Worm (Caenorhabditis elegans) whole organism, young adult: Measurements from ENCODE around the gene F31F7.2.

ENCODE experiments used
- B0035.1 ChIP-seq: sonication (generic microtip); optimal IDR thresholded peaks from 2 replicates; lab custom pipeline; 2016; ENCODE audit warnings: missing genetic modification characterization, mild to moderate bottlenecking, missing compliant biosample characterization, missing genotype, missing genetic modification reagents
- D2030.7 ChIP-seq: fragments of 200-800 bp; sonication (Bioruptor generic); IDR thresholded peaks from 2 replicates; pipeline ENCODE4 v1.3.6; 2022; ENCODE audit warnings: missing genetic modification reagents, missing genetic modification characterization, missing compliant biosample characterization
- F10E7.11 ChIP-seq: sonication (generic microtip); optimal IDR thresholded peaks from 2 replicates; lab custom pipeline; 2017; ENCODE audit warnings: mild to moderate bottlenecking, missing genetic modification characterization, moderate library complexity, missing compliant biosample characterization
- F33H1.4 ChIP-seq: fragments of 200-800 bp; sonication (Bioruptor generic); IDR thresholded peaks from 2 replicates; pipeline ENCODE4 v1.3.6; 2022; ENCODE audit warnings: missing genetic modification reagents, missing genetic modification characterization, missing compliant biosample characterization
- F39B2.1 ChIP-seq: fragments of 200-800 bp; sonication (Bioruptor generic); IDR thresholded peaks from 2 replicates; pipeline ENCODE4 v1.3.6; 2022; ENCODE audit warnings: missing genetic modification reagents, missing genetic modification characterization, missing compliant biosample characterization
- F49E8.2 ChIP-seq: sonication (generic microtip); optimal IDR thresholded peaks from 3 replicates; lab custom pipeline; 2017; ENCODE audit warnings: missing genetic modification characterization, mild to moderate bottlenecking, missing compliant biosample characterization, antibody characterized with exemption, moderate library complexity; ENCODE audit not compliant: insufficient read depth
- F55B11.4 ChIP-seq: sonication (generic microtip); optimal IDR thresholded peaks from 2 replicates; lab custom pipeline; 2016; ENCODE audit warnings: missing compliant biosample characterization, missing genetic modification characterization, borderline replicate concordance; ENCODE audit not compliant: insufficient read depth
- T26A5.8 ChIP-seq: sonication (generic microtip); optimal IDR thresholded peaks from 2 replicates; lab custom pipeline; 2016; ENCODE audit warnings: missing genetic modification characterization, missing compliant biosample characterization
- Y53F4B.3 ChIP-seq: fragments of 200-800 bp; sonication (Bioruptor generic); IDR thresholded peaks from 2 replicates; pipeline ENCODE4 v1.3.6; 2022; ENCODE audit warnings: missing genetic modification reagents, missing genetic modification characterization, missing compliant biosample characterization
- Y56A3A.18 ChIP-seq: fragments of 200-800 bp; sonication (Bioruptor generic); IDR thresholded peaks from 2 replicates; pipeline ENCODE4 v1.3.6; 2022; ENCODE audit warnings: missing genetic modification reagents, missing genetic modification characterization, missing compliant biosample characterization
- Y79H2A.3 ChIP-seq: fragments of 200-800 bp; sonication (Bioruptor generic); conservative IDR thresholded peaks from 2 replicates; pipeline ENCODE4 v1.3.6; 2022; ENCODE audit warnings: missing genetic modification reagents, missing genetic modification characterization, missing compliant biosample characterization
- akir-1 ChIP-seq: fragments of 200-800 bp; sonication (Bioruptor generic); optimal IDR thresholded peaks from 2 replicates; lab custom pipeline; 2018; ENCODE audit warnings: mild to moderate bottlenecking, missing genetic modification characterization, moderate library complexity, missing compliant biosample characterization
- ama-1 ChIP-seq, 3 experiments: fragments of 150-350 bp in 1 of 3; sonication (generic microtip) in 2 of 3; optimal IDR thresholded peaks; 2 replicates each; lab custom pipeline; 2014 to 2018; ENCODE audit warnings: missing biosample characterization in 2 of 3, missing genetic modification characterization in 2 of 3, missing genetic modification reagents in 2 of 3
- attf-5 ChIP-seq: fragments of 200-800 bp; sonication (Bioruptor generic); optimal IDR thresholded peaks from 2 replicates; lab custom pipeline; 2018; ENCODE audit warnings: mild to moderate bottlenecking, missing genetic modification characterization, missing compliant biosample characterization
- ccch-3 ChIP-seq: fragments of 200-800 bp; sonication (Bioruptor generic); optimal IDR thresholded peaks from 2 replicates; lab custom pipeline; 2018; ENCODE audit warnings: mild to moderate bottlenecking, missing genetic modification characterization, missing compliant biosample characterization
- cebp-2 ChIP-seq: fragments of 200-800 bp; sonication (Bioruptor generic); IDR thresholded peaks from 2 replicates; pipeline ENCODE4 v1.3.6; 2022; ENCODE audit warnings: missing genetic modification characterization, missing compliant biosample characterization
- ceh-100 ChIP-seq: fragments of 200-800 bp; sonication (Bioruptor generic); IDR thresholded peaks from 2 replicates; pipeline ENCODE4 v1.3.6; 2022; ENCODE audit warnings: missing genetic modification reagents, missing genetic modification characterization, missing compliant biosample characterization
- ceh-27 ChIP-seq: fragments of 200-800 bp; sonication (Bioruptor generic); optimal IDR thresholded peaks from 2 replicates; lab custom pipeline; 2018; ENCODE audit warnings: mild to moderate bottlenecking, missing genetic modification characterization, moderate library complexity, missing compliant biosample characterization
- ceh-58 ChIP-seq: fragments of 200-800 bp; sonication (Bioruptor generic); IDR thresholded peaks from 2 replicates; pipeline ENCODE4 v1.3.6; 2022; ENCODE audit warnings: missing genetic modification characterization, missing compliant biosample characterization
- ceh-79 ChIP-seq: sonication (generic microtip); optimal IDR thresholded peaks from 2 replicates; lab custom pipeline; 2017; ENCODE audit warnings: mild to moderate bottlenecking, missing genetic modification characterization, missing compliant biosample characterization
- die-1 ChIP-seq: sonication (generic microtip); optimal IDR thresholded peaks from 2 replicates; lab custom pipeline; 2016; ENCODE audit warnings: missing genotype, mild to moderate bottlenecking, missing genetic modification characterization, missing compliant biosample characterization
- dox-1 ChIP-seq: fragments of 200-800 bp; sonication (Bioruptor generic); IDR thresholded peaks from 2 replicates; pipeline ENCODE4 v1.3.6; 2022; ENCODE audit warnings: missing genetic modification reagents, missing genetic modification characterization, missing compliant biosample characterization
- dpl-1 ChIP-seq: fragments of 150-350 bp; optimal IDR thresholded peaks from 2 replicates; lab custom pipeline; 2014; ENCODE audit warnings: missing biosample characterization, missing genetic modification reagents, missing genetic modification characterization
- efl-1 ChIP-seq: fragments of 150-350 bp; optimal IDR thresholded peaks from 2 replicates; lab custom pipeline; 2014; ENCODE audit warnings: missing biosample characterization, missing genetic modification reagents, missing genetic modification characterization
- egl-44 ChIP-seq: fragments of 200-800 bp; sonication (Bioruptor generic); IDR thresholded peaks from 2 replicates; pipeline ENCODE4 v1.3.6; 2022; ENCODE audit warnings: missing genetic modification reagents, missing genetic modification characterization, missing compliant biosample characterization
- egrh-3 ChIP-seq: fragments of 200-800 bp; sonication (Bioruptor generic); IDR thresholded peaks from 2 replicates; pipeline ENCODE4 v1.3.6; 2022; ENCODE audit warnings: missing genetic modification reagents, missing genetic modification characterization, missing compliant biosample characterization
- hlh-26 ChIP-seq: fragments of 200-800 bp; sonication (Bioruptor generic); conservative IDR thresholded peaks from 2 replicates; pipeline ENCODE4 v1.3.6; 2022; ENCODE audit warnings: missing genetic modification reagents, missing genetic modification characterization, missing compliant biosample characterization
- hmg-20 ChIP-seq: fragments of 200-800 bp; sonication (Bioruptor generic); IDR thresholded peaks from 2 replicates; pipeline ENCODE4 v1.3.6; 2022; ENCODE audit warnings: missing genetic modification reagents, missing genetic modification characterization, missing compliant biosample characterization
- let-526 ChIP-seq: fragments of 200-800 bp; sonication (Bioruptor generic); IDR thresholded peaks from 2 replicates; pipeline ENCODE4 v1.3.6; 2022; ENCODE audit warnings: missing genetic modification reagents, missing genetic modification characterization, missing compliant biosample characterization
- lin-35 ChIP-seq, 3 experiments: fragments of 150-350 bp in 2 of 3; sonication (generic microtip) in 1 of 3; optimal IDR thresholded peaks; 2 replicates each; lab custom pipeline; 2014 to 2018; ENCODE audit warnings: missing biosample characterization in 3 of 3, missing genetic modification characterization in 3 of 3, missing genetic modification reagents in 3 of 3
- lin-54 ChIP-seq: fragments of 200-800 bp; sonication (Bioruptor generic); optimal IDR thresholded peaks from 2 replicates; lab custom pipeline; 2018; ENCODE audit warnings: mild to moderate bottlenecking, missing genetic modification characterization, missing compliant biosample characterization
- lsl-1 ChIP-seq: fragments of 200-800 bp; sonication (Bioruptor generic); optimal IDR thresholded peaks from 2 replicates; lab custom pipeline; 2018; ENCODE audit warnings: mild to moderate bottlenecking, missing genetic modification characterization, moderate library complexity, missing compliant biosample characterization
- madf-10 ChIP-seq: sonication (generic microtip); optimal IDR thresholded peaks from 2 replicates; lab custom pipeline; 2016; ENCODE audit warnings: mild to moderate bottlenecking, missing genetic modification characterization, missing compliant biosample characterization
- madf-3 ChIP-seq: fragments of 200-800 bp; sonication (Bioruptor generic); IDR thresholded peaks from 2 replicates; pipeline ENCODE4 v1.3.6; 2022; ENCODE audit warnings: missing genetic modification reagents, missing genetic modification characterization, missing compliant biosample characterization
- madf-8 ChIP-seq: fragments of 200-800 bp; sonication (Bioruptor generic); conservative IDR thresholded peaks from 2 replicates; pipeline ENCODE4 v1.3.6; 2022; ENCODE audit warnings: missing genetic modification reagents, missing genetic modification characterization, missing compliant biosample characterization
- mes-4 ChIP-seq: sonication (generic microtip); optimal IDR thresholded peaks from 2 replicates; lab custom pipeline; 2016; ENCODE audit warnings: missing genotype, missing genetic modification characterization, missing compliant biosample characterization
- nfyb-1 ChIP-seq: fragments of 200-800 bp; sonication (Bioruptor generic); IDR thresholded peaks from 2 replicates; pipeline ENCODE4 v1.3.6; 2022; ENCODE audit warnings: missing genetic modification reagents, missing genetic modification characterization, missing compliant biosample characterization
- nhr-120 ChIP-seq: fragments of 200-800 bp; sonication (Bioruptor generic); IDR thresholded peaks from 2 replicates; pipeline ENCODE4 v1.3.6; 2022; ENCODE audit warnings: missing genetic modification characterization, missing compliant biosample characterization
- nhr-80 ChIP-seq: sonication (generic microtip); optimal IDR thresholded peaks from 2 replicates; lab custom pipeline; 2016; ENCODE audit warnings: missing genetic modification characterization, missing compliant biosample characterization
- pbrm-1 ChIP-seq: fragments of 200-800 bp; sonication (Bioruptor generic); IDR thresholded peaks from 2 replicates; pipeline ENCODE4 v1.3.6; 2022; ENCODE audit warnings: missing genetic modification reagents, missing genetic modification characterization, missing compliant biosample characterization
- repo-1 ChIP-seq: sonication (generic microtip); optimal IDR thresholded peaks from 2 replicates; lab custom pipeline; 2017; ENCODE audit warnings: mild to moderate bottlenecking, missing genetic modification characterization, missing compliant biosample characterization
- snpc-1.3 ChIP-seq: sonication (generic microtip); optimal IDR thresholded peaks from 2 replicates; lab custom pipeline; 2017; ENCODE audit warnings: missing genetic modification characterization, mild to moderate bottlenecking, missing compliant biosample characterization, antibody characterized with exemption, moderate library complexity, missing genotype, missing genetic modification reagents; ENCODE audit not compliant: insufficient read depth
- tbx-9 ChIP-seq: sonication (generic microtip); optimal IDR thresholded peaks from 2 replicates; lab custom pipeline; 2016; ENCODE audit warnings: borderline replicate concordance, missing genetic modification characterization, inconsistent platforms, missing compliant biosample characterization
- unc-62 ChIP-seq: fragments of 150-350 bp; optimal IDR thresholded peaks from 2 replicates; lab custom pipeline; 2014; ENCODE audit warnings: missing biosample characterization, missing genetic modification reagents, missing genetic modification characterization
- ztf-18 ChIP-seq: sonication (generic microtip); optimal IDR thresholded peaks from 2 replicates; lab custom pipeline; 2016; ENCODE audit warnings: missing genotype, mild to moderate bottlenecking, missing genetic modification characterization, missing compliant biosample characterization
- ztf-22 ChIP-seq: fragments of 200-800 bp; sonication (Bioruptor generic); optimal IDR thresholded peaks from 2 replicates; lab custom pipeline; 2018; ENCODE audit warnings: mild to moderate bottlenecking, missing genetic modification characterization, moderate library complexity, missing compliant biosample characterization
- ztf-26 ChIP-seq: sonication (generic microtip); optimal IDR thresholded peaks from 2 replicates; lab custom pipeline; 2017; ENCODE audit warnings: missing genetic modification characterization, missing compliant biosample characterization
- ztf-3 ChIP-seq: fragments of 200-800 bp; sonication (Bioruptor generic); optimal IDR thresholded peaks from 2 replicates; lab custom pipeline; 2018; ENCODE audit warnings: mild to moderate bottlenecking, missing genetic modification characterization, missing compliant biosample characterization
- ztf-6 ChIP-seq: fragments of 200-800 bp; sonication (Bioruptor generic); IDR thresholded peaks from 2 replicates; pipeline ENCODE4 v1.3.6; 2022; ENCODE audit warnings: missing genetic modification reagents, missing genetic modification characterization, missing compliant biosample characterization

The F31F7.2 gene

DNA sequence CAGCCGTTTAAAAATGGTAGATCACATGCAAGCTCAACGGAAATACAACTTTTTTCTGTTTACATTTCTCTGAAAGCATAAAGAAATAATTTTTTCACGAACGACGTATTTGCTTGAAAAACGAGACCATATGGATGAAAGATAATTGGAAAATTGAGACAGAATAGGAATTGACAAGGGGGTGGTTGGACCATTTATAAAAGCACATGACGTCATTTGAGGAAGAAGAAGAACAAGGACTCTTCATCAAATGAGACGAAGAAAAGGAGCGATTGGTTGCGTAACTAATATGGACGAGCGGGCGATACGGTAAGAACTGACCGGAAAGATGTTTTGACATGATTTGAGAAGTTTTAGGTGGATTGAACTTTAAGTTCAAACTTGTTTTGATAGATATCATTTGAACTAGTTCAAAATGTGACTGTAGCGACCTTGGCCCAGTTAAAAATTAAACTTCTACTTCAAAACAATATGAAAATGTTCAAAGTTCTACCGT, 42.2 kb upstream of the F31F7.2 start (continued):
- no peak for TF ChIP-seq lin-35 (GFP tag; optimal IDR thresholded peaks at IDR 0.05; lab: Kevin White, UChicago)
- TF ChIP-seq ztf-22 (GFP tag; lab: Kevin White, UChicago), result no peak
- peak; percentile 92 for TF ChIP-seq madf-10
- no peak for TF ChIP-seq tbx-9 (tag; lab: Kevin White, UChicago)
- TF ChIP-seq egl-44, result no peak
- TF ChIP-seq B0035.1, result no peak
- TF ChIP-seq madf-8, result no peak
- no peak for TF ChIP-seq Y56A3A.18 (GFP tag; lab: Robert Waterston, UW)
- TF ChIP-seq repo-1, result no peak
- no peak for TF ChIP-seq ccch-3
- TF ChIP-seq unc-62 (GFP tag; lab: Kevin White, UChicago), result no peak
- no peak for TF ChIP-seq ztf-18 (tag; lab: Kevin White, UChicago)
- peak; percentile 6 for TF ChIP-seq lin-54 (GFP tag; lab: Kevin White, UChicago)
- TF ChIP-seq dox-1 (GFP tag; lab: Robert Waterston, UW), result 0 out of 2 replicates have a peak, but pooled peaks have one; percentile 7
- no peak for TF ChIP-seq ztf-26 (tag; lab: Kevin White, UChicago)
- no peak for TF ChIP-seq snpc-1.3 (tag; lab: Kevin White, UChicago)
- TF ChIP-seq hlh-26 (GFP tag; lab: Robert Waterston, UW), result no peak
- TF ChIP-seq efl-1, result no peak
- no peak for TF ChIP-seq D2030.7 (GFP tag; lab: Robert Waterston, UW)
- no peak for TF ChIP-seq dpl-1 (GFP tag; lab: Kevin White, UChicago)
- TF ChIP-seq akir-1 (GFP tag; lab: Kevin White, UChicago), result no peak
- TF ChIP-seq nhr-120 (GFP tag; lab: Robert Waterston, UW), result no peak
- TF ChIP-seq nhr-80, result peak; percentile 14
- no peak for TF ChIP-seq F10E7.11 (tag; lab: Kevin White, UChicago)
- no peak for TF ChIP-seq ztf-6 (GFP tag; lab: Robert Waterston, UW)
- peak; percentile 6; the same call in 1 of the 2 replicates for TF ChIP-seq pbrm-1
- TF ChIP-seq let-526, result no peak
- no peak for TF ChIP-seq ceh-100
- TF ChIP-seq Y79H2A.3 (GFP tag; lab: Robert Waterston, UW), result 0 out of 2 replicates have a peak, but pooled peaks have one; percentile 14
- no peak for TF ChIP-seq ceh-79 (tag; lab: Kevin White, UChicago)
- no peak for TF ChIP-seq egrh-3
- no peak for TF ChIP-seq mes-4 (tag; lab: Kevin White, UChicago)
- TF ChIP-seq hmg-20 (GFP tag; lab: Robert Waterston, UW), result no peak
- no peak for TF ChIP-seq lsl-1 (GFP tag; lab: Kevin White, UChicago)
- TF ChIP-seq ceh-58 (GFP tag; lab: Robert Waterston, UW), result no peak
- TF ChIP-seq attf-5 (GFP tag; lab: Kevin White, UChicago), result no peak
- peak; percentile 77 for TF ChIP-seq ama-1 (optimal IDR thresholded peaks at IDR 0.05; lab: Kevin White, UChicago)
- no peak for TF ChIP-seq ama-1 (GFP tag; optimal IDR thresholded peaks at IDR 0.05; lab: Kevin White, UChicago)
- no peak for TF ChIP-seq die-1 (tag; lab: Kevin White, UChicago)
- peak; percentile 15 for TF ChIP-seq ceh-27
- TF ChIP-seq cebp-2 (GFP tag; lab: Robert Waterston, UW), result no peak
- TF ChIP-seq F33H1.4, result no peak
- no peak for TF ChIP-seq F39B2.1 (GFP tag; lab: Robert Waterston, UW)
- no peak for TF ChIP-seq Y53F4B.3 (GFP tag; lab: Robert Waterston, UW)
- TF ChIP-seq ztf-3 (GFP tag; lab: Kevin White, UChicago), result no peak
- no peak for TF ChIP-seq F49E8.2 (tag; lab: Kevin White, UChicago)
- no peak for TF ChIP-seq madf-3
- TF ChIP-seq F55B11.4 (tag; lab: Kevin White, UChicago), result no peak
- no peak for TF ChIP-seq T26A5.8 (tag; lab: Kevin White, UChicago)
- peak; percentile 55 for TF ChIP-seq nfyb-1 (GFP tag; lab: Robert Waterston, UW)
